Worm (Caenorhabditis elegans): ENCODE measurements around the gene vps-36.

DNA sequence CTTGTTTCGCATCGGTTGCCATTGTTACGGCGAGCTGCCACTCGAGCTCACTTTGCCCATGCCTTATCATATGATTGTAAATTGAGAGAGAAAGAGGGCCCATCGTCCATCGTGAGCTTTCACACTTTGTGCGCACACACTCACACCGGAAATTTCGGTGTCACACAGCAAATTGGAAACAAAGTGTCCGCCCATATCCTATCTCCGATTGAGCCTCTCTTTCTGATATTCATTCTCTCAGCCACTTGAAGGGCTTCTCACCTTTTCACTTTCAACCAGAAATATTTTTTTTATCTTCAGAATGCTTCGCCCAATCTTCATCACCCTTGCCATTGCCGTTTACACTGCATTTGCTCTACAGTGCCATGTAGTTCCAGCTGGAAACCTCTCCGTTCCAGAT, 31.0 kb downstream of the vps-36 start, which contains the start of gene F58B4.3:
- TF ChIP-seq nhr-28 (tag; optimal IDR thresholded peaks at IDR 0.05): no peak
- TF ChIP-seq elt-1 (tag; optimal IDR thresholded peaks at IDR 0.05; ENCODE audit: borderline replicate concordance, insufficient read depth): no peak
- no peak for TF ChIP-seq nhr-76 (tag; optimal IDR thresholded peaks at IDR 0.05)
- TF ChIP-seq ztf-11 (tag; optimal IDR thresholded peaks at IDR 0.05): no peak
- TF ChIP-seq drap-1 (GFP tag; optimal IDR thresholded peaks at IDR 0.05): no peak
- no peak for TF ChIP-seq unc-62 (GFP tag; optimal IDR thresholded peaks at IDR 0.05)
- no peak for TF ChIP-seq mab-5 (tag; optimal IDR thresholded peaks at IDR 0.05)
- TF ChIP-seq lsy-2 (tag; optimal IDR thresholded peaks at IDR 0.05): no peak
- no peak for TF ChIP-seq unc-39 (tag; optimal IDR thresholded peaks at IDR 0.05)
- TF ChIP-seq lin-13 (tag; optimal IDR thresholded peaks at IDR 0.05): no peak
- TF ChIP-seq nhr-12 (tag; optimal IDR thresholded peaks at IDR 0.05): no peak
- TF ChIP-seq ham-2 (GFP tag; optimal IDR thresholded peaks at IDR 0.05): no peak
